Fruit fly (Drosophila melanogaster) whole organism, pupa: ENCODE results near the gene Top3beta.

ENCODE experiments used
- CG10348 ChIP-seq: fragments of 200-800 bp; sonication (Bioruptor generic); IDR thresholded peaks from 2 replicates; pipeline ENCODE4 v1.3.6; 2022; ENCODE audit warnings: missing biosample characterization, missing genetic modification characterization
- CG12605 ChIP-seq: fragments of 200-800 bp; sonication (Bioruptor generic); IDR thresholded peaks from 2 replicates; pipeline ENCODE4 v1.3.6; 2022; ENCODE audit warnings: missing biosample characterization, missing genetic modification characterization
- CG13204 ChIP-seq: fragments of 200-800 bp; sonication (Bioruptor generic); optimal IDR thresholded peaks from 2 replicates; lab custom pipeline; 2018; ENCODE audit warnings: missing biosample characterization, mild to moderate bottlenecking, missing genetic modification characterization, moderate library complexity
- CG14655 ChIP-seq: fragments of 200-800 bp; sonication (Bioruptor generic); optimal IDR thresholded peaks from 3 replicates; lab custom pipeline; 2017; ENCODE audit warnings: mild to moderate bottlenecking, missing biosample characterization, missing genetic modification reagents, missing genetic modification characterization
- CG15710 ChIP-seq: fragments of 200-800 bp; sonication (Bioruptor generic); optimal IDR thresholded peaks from 2 replicates; lab custom pipeline; 2018; ENCODE audit warnings: missing biosample characterization, mild to moderate bottlenecking, missing genetic modification characterization, moderate library complexity
- CG17806 ChIP-seq: fragments of 200-800 bp; sonication (Bioruptor generic); optimal IDR thresholded peaks from 2 replicates; lab custom pipeline; 2018; ENCODE audit warnings: missing biosample characterization, mild to moderate bottlenecking, missing genetic modification characterization, moderate library complexity
- CG32121 ChIP-seq: fragments of 200-800 bp; sonication (Bioruptor generic); IDR thresholded peaks from 2 replicates; pipeline ENCODE4 v1.3.6; 2022; ENCODE audit warnings: missing biosample characterization, missing genetic modification characterization
- CG34367 ChIP-seq: fragments of 200-800 bp; sonication (Bioruptor generic); optimal IDR thresholded peaks from 2 replicates; lab custom pipeline; 2018; ENCODE audit warnings: missing biosample characterization, mild to moderate bottlenecking, missing genetic modification characterization
- CG4496 ChIP-seq: fragments of 200-800 bp; sonication (Bioruptor generic); IDR thresholded peaks from 3 replicates; pipeline ENCODE4 v1.3.6; 2022; ENCODE audit warnings: missing biosample characterization, missing genetic modification characterization
- CG8159 ChIP-seq: fragments of 200-800 bp; sonication (Bioruptor generic); optimal IDR thresholded peaks from 3 replicates; lab custom pipeline; 2018; ENCODE audit warnings: missing biosample characterization, mild to moderate bottlenecking, missing genetic modification characterization, moderate library complexity
- CG8301 ChIP-seq: fragments of 200-800 bp; sonication (Bioruptor generic); optimal IDR thresholded peaks from 2 replicates; lab custom pipeline; 2018; ENCODE audit warnings: missing biosample characterization, mild to moderate bottlenecking, missing genetic modification characterization
- CG9948 ChIP-seq: fragments of 200-800 bp; sonication (Bioruptor generic); optimal IDR thresholded peaks from 2 replicates; lab custom pipeline; 2018; ENCODE audit warnings: missing biosample characterization, mild to moderate bottlenecking, missing genetic modification characterization, moderate library complexity
- D1 ChIP-seq: fragments of 200-800 bp; sonication (Bioruptor generic); optimal IDR thresholded peaks from 2 replicates; lab custom pipeline; 2018; ENCODE audit warnings: missing biosample characterization, mild to moderate bottlenecking, missing genetic modification characterization, moderate library complexity
- EcR ChIP-seq: fragments of 200-800 bp; sonication (Bioruptor generic); optimal IDR thresholded peaks from 3 replicates; lab custom pipeline; 2019; ENCODE audit warnings: missing biosample characterization, missing genetic modification characterization, mild to moderate bottlenecking, moderate library complexity, missing genetic modification reagents
- Ets98B ChIP-seq: fragments of 200-800 bp; sonication (Bioruptor generic); IDR thresholded peaks from 2 replicates; pipeline ENCODE4 v1.3.6; 2022; ENCODE audit warnings: missing biosample characterization, missing genetic modification characterization
- Pif1A ChIP-seq: fragments of 200-800 bp; sonication (Bioruptor generic); optimal IDR thresholded peaks from 3 replicates; lab custom pipeline; 2016; ENCODE audit warnings: missing biosample characterization, missing genetic modification characterization
- Pif1B ChIP-seq: fragments of 200-800 bp; sonication (Bioruptor generic); optimal IDR thresholded peaks from 3 replicates; lab custom pipeline; 2016; ENCODE audit warnings: missing biosample characterization, missing genetic modification characterization
- Snoo ChIP-seq: fragments of 200-800 bp; sonication (Bioruptor generic); optimal IDR thresholded peaks from 3 replicates; lab custom pipeline; 2017; ENCODE audit warnings: missing biosample characterization, mild to moderate bottlenecking, missing genetic modification characterization, inconsistent platforms
- fd96Ca ChIP-seq: fragments of 200-800 bp; sonication (Bioruptor generic); IDR thresholded peaks from 3 replicates; pipeline ENCODE4 v1.3.6; 2022; ENCODE audit warnings: missing biosample characterization, missing genetic modification characterization
- gl ChIP-seq: fragments of 200-800 bp; sonication (Bioruptor generic); optimal IDR thresholded peaks from 2 replicates; lab custom pipeline; 2018; ENCODE audit warnings: missing biosample characterization, mild to moderate bottlenecking, missing genetic modification characterization
- rn ChIP-seq: fragments of 200-800 bp; sonication (Bioruptor generic); IDR thresholded peaks from 2 replicates; pipeline ENCODE4 v1.3.6; 2022; ENCODE audit warnings: missing biosample characterization, missing genetic modification characterization

The Top3beta gene

dm6 chrX:6266092-6266491 lies 21.7 kb downstream of the Top3beta start:
- TF ChIP-seq CG4496 (GFP tag; lab: Robert Waterston, UW) (peak; percentile 31; the same call in 1 of the 3 replicates), CG32121 (GFP tag; lab: Robert Waterston, UW) (no peak)

dm6 chrX:6265456-6265877 lies 22.3 kb downstream of the Top3beta start:
- TF ChIP-seq CG17806 (tag; lab: Kevin White, UChicago) (peak; percentile 84), Snoo (peak; percentile 85), fd96Ca (GFP tag; lab: Robert Waterston, UW) (peak; percentile 96), Ets98B (GFP tag; lab: Robert Waterston, UW) (peak; percentile 88), D1 (tag; lab: Kevin White, UChicago) (no peak), Pif1A (GFP tag; lab: Kevin White, UChicago) (peak; percentile 96), CG13204 (GFP tag; lab: Kevin White, UChicago) (peak; percentile 52), CG8159 (peak; percentile 88), CG4496 (GFP tag; lab: Robert Waterston, UW) (peak; percentile 92), CG15710 (peak; percentile 86), CG14655 (GFP tag; lab: Kevin White, UChicago) (peak; percentile 93), rn (peak; percentile 75; the same call in 1 of the 2 replicates), gl (tag; lab: Kevin White, UChicago) (peak; percentile 59), CG10348 (peak; percentile 82), CG32121 (GFP tag; lab: Robert Waterston, UW) (peak; percentile 95), CG9948 (tag; lab: Kevin White, UChicago) (peak; percentile 89), EcR (no peak), CG12605 (GFP tag; lab: Robert Waterston, UW) (peak; percentile 85), Pif1B (GFP tag; lab: Kevin White, UChicago) (peak; percentile 91), CG34367 (tag; lab: Kevin White, UChicago) (peak; percentile 84), CG8301 (tag; lab: Kevin White, UChicago) (peak; percentile 89)
- TF ChIP-seq, all 21 proteins: peak for 19

dm6 chrX:6264456-6264855 lies 23.3 kb downstream of the Top3beta start:
- TF ChIP-seq rn: no peak
- no peak for TF ChIP-seq Snoo
- no peak for TF ChIP-seq EcR
- no peak for TF ChIP-seq CG15710
- TF ChIP-seq D1 (tag; lab: Kevin White, UChicago): no peak
- TF ChIP-seq CG8301 (tag; lab: Kevin White, UChicago): no peak
- no peak for TF ChIP-seq fd96Ca (GFP tag; lab: Robert Waterston, UW)
- TF ChIP-seq Pif1A (GFP tag; lab: Kevin White, UChicago): no peak
- TF ChIP-seq gl (tag; lab: Kevin White, UChicago): no peak
- no peak for TF ChIP-seq CG10348
- no peak for TF ChIP-seq CG34367 (tag; lab: Kevin White, UChicago)
- TF ChIP-seq CG17806 (tag; lab: Kevin White, UChicago): no peak
- no peak for TF ChIP-seq Pif1B (GFP tag; lab: Kevin White, UChicago)
- no peak for TF ChIP-seq CG14655 (GFP tag; lab: Kevin White, UChicago)
- no peak for TF ChIP-seq CG32121 (GFP tag; lab: Robert Waterston, UW)
- TF ChIP-seq CG12605 (GFP tag; lab: Robert Waterston, UW): no peak

dm6 chrX:6263614-6264130 lies 24.1 kb downstream of the Top3beta start:
- TF ChIP-seq rn (0 out of 2 replicates have a peak, but pooled peaks have one; percentile 15), EcR (no peak), CG4496 (GFP tag; lab: Robert Waterston, UW) (no peak), Pif1A (GFP tag; lab: Kevin White, UChicago) (peak; percentile 14), CG12605 (GFP tag; lab: Robert Waterston, UW) (no peak), Pif1B (GFP tag; lab: Kevin White, UChicago) (no peak), Ets98B (GFP tag; lab: Robert Waterston, UW) (peak; percentile 25; the same call in 1 of the 2 replicates), CG8301 (tag; lab: Kevin White, UChicago) (peak; percentile 57), gl (tag; lab: Kevin White, UChicago) (no peak), CG34367 (tag; lab: Kevin White, UChicago) (peak; percentile 16), fd96Ca (GFP tag; lab: Robert Waterston, UW) (0 out of 3 replicates have a peak, but pooled peaks have one; percentile 48), Snoo (no peak), D1 (tag; lab: Kevin White, UChicago) (no peak), CG14655 (GFP tag; lab: Kevin White, UChicago) (no peak), CG15710 (peak; percentile 32), CG10348 (no peak), CG8159 (peak; percentile 32), CG17806 (tag; lab: Kevin White, UChicago) (peak; percentile 21), CG9948 (tag; lab: Kevin White, UChicago) (peak; percentile 39), CG13204 (GFP tag; lab: Kevin White, UChicago) (no peak), CG32121 (GFP tag; lab: Robert Waterston, UW) (peak; percentile 69)

- TF ChIP-seq EcR (no peak), CG4496 (GFP tag; lab: Robert Waterston, UW) (no peak), Snoo (no peak), CG14655 (GFP tag; lab: Kevin White, UChicago) (no peak), Pif1A (GFP tag; lab: Kevin White, UChicago) (no peak), CG9948 (tag; lab: Kevin White, UChicago) (no peak), rn (no peak), Ets98B (GFP tag; lab: Robert Waterston, UW) (no peak), CG34367 (tag; lab: Kevin White, UChicago) (no peak), fd96Ca (GFP tag; lab: Robert Waterston, UW) (no peak), CG13204 (GFP tag; lab: Kevin White, UChicago) (no peak), CG8301 (tag; lab: Kevin White, UChicago) (no peak), gl (tag; lab: Kevin White, UChicago) (no peak), CG15710 (no peak), CG32121 (GFP tag; lab: Robert Waterston, UW) (no peak), CG8159 (no peak)
Observed at dm6 chrX:6260900-6261299, 26.9 kb downstream of the Top3beta start, which contains the start of gene Josd. Gene Josd (plus strand): TSS chrX:6261169.
